Worm (Caenorhabditis elegans): Measurements from ENCODE around the gene F20B6.10.

DNA sequence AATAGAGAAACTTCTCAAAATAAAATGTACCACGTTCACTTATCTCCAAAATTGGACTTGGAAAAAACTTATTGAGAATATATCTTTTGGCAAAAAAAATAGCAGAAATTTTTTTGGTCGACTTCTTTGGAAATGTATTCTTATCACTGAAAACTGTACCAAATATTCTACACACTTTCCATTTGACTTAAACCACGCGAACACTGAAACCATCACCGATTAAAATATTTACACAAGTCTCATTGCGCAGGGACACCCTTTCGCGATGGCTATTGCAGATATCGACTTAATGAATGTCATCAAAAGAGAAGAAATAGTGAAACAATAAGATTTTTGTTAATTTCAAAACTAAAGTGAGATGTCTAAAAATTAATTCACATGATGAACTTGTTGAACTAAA is 8.5 kb downstream of the F20B6.10 start:
- TF ChIP-seq nhr-6 (tag; optimal IDR thresholded peaks at IDR 0.05) (peak; percentile 73), nhr-77 (tag; optimal IDR thresholded peaks at IDR 0.05) (peak; percentile 79), ama-1 (optimal IDR thresholded peaks at IDR 0.05) (no peak), blmp-1 (tag; optimal IDR thresholded peaks at IDR 0.05; ENCODE audit: insufficient read depth) (no peak), fos-1 (tag; optimal IDR thresholded peaks at IDR 0.05) (no peak), nhr-23 (tag; optimal IDR thresholded peaks at IDR 0.05) (no peak), unc-62 (GFP tag; optimal IDR thresholded peaks at IDR 0.05) (no peak), alr-1 (tag; optimal IDR thresholded peaks at IDR 0.05) (no peak), unc-55 (GFP tag; optimal IDR thresholded peaks at IDR 0.05) (no peak)
